Fruit fly (Drosophila melanogaster) whole organism, embryonic: ENCODE measurements around the gene CG43915.

Source experiments
- B-H1 ChIP-seq: fragments of 200-800 bp; sonication (Bioruptor generic); IDR thresholded peaks from 3 replicates; pipeline ENCODE4 v1.3.6; 2022; ENCODE audit warnings: missing biosample characterization, missing genetic modification characterization
- Bgb ChIP-seq: fragments of 200-800 bp; sonication (Bioruptor generic); IDR thresholded peaks from 2 replicates; pipeline ENCODE4 v1.3.6; 2022; ENCODE audit warnings: missing biosample characterization, missing genetic modification characterization; ENCODE audit not compliant: partially characterized antibody
- CG10321 ChIP-seq: fragments of 200-800 bp; sonication (Bioruptor generic); IDR thresholded peaks from 2 replicates; pipeline ENCODE4 v1.3.6; 2022; ENCODE audit warnings: missing biosample characterization, missing genetic modification characterization
- CG13775 ChIP-seq: fragments of 200-800 bp; sonication (Bioruptor generic); optimal IDR thresholded peaks from 3 replicates; lab custom pipeline; 2017; ENCODE audit warnings: missing biosample characterization, mild to moderate bottlenecking, missing genetic modification characterization
- CG15011 ChIP-seq: fragments of 200-800 bp; sonication (Bioruptor generic); optimal IDR thresholded peaks from 3 replicates; lab custom pipeline; 2018; ENCODE audit warnings: missing biosample characterization, mild to moderate bottlenecking, missing genetic modification characterization
- CG1529 ChIP-seq: fragments of 200-800 bp; sonication (Bioruptor generic); optimal IDR thresholded peaks from 3 replicates; lab custom pipeline; 2018; ENCODE audit warnings: missing biosample characterization, missing genetic modification characterization
- CG17328 ChIP-seq: fragments of 200-800 bp; sonication (Bioruptor generic); IDR thresholded peaks from 2 replicates; pipeline ENCODE4 v1.3.6; 2022; ENCODE audit warnings: missing biosample characterization, missing genetic modification characterization
- CG2199 ChIP-seq: fragments of 200-800 bp; sonication (Bioruptor generic); IDR thresholded peaks from 3 replicates; pipeline ENCODE4 v1.3.6; 2022; ENCODE audit warnings: missing biosample characterization, missing genetic modification characterization
- CG30431 ChIP-seq: fragments of 200-800 bp; sonication (Bioruptor generic); optimal IDR thresholded peaks from 2 replicates; lab custom pipeline; 2017; ENCODE audit warnings: missing biosample characterization, missing genetic modification characterization
- CG3065 ChIP-seq: fragments of 200-800 bp; sonication (Bioruptor generic); optimal IDR thresholded peaks from 2 replicates; lab custom pipeline; 2016; ENCODE audit warnings: missing biosample characterization, missing genetic modification characterization
- CG31224 ChIP-seq: fragments of 200-800 bp; sonication (Bioruptor generic); IDR thresholded peaks from 2 replicates; pipeline ENCODE4 v1.3.6; 2022; ENCODE audit warnings: missing biosample characterization, missing genetic modification characterization
- CG32532 ChIP-seq: fragments of 200-800 bp; sonication (Bioruptor generic); IDR thresholded peaks from 2 replicates; pipeline ENCODE4 v1.3.6; 2022; ENCODE audit warnings: missing biosample characterization, missing genetic modification characterization
- CG32767 ChIP-seq: fragments of 200-800 bp; sonication (Bioruptor generic); IDR thresholded peaks from 2 replicates; pipeline ENCODE4 v1.3.6; 2022; ENCODE audit warnings: missing biosample characterization, missing genetic modification characterization
- CG3407 ChIP-seq: fragments of 200-800 bp; sonication (Bioruptor generic); optimal IDR thresholded peaks from 2 replicates; lab custom pipeline; 2018; ENCODE audit warnings: missing biosample characterization, mild to moderate bottlenecking, missing genetic modification characterization
- CG34224 ChIP-seq: fragments of 200-800 bp; sonication (Bioruptor generic); IDR thresholded peaks from 3 replicates; pipeline ENCODE4 v1.3.6; 2022; ENCODE audit warnings: missing biosample characterization, missing genetic modification characterization; ENCODE audit not compliant: partially characterized antibody
- CG43689 ChIP-seq: fragments of 200-800 bp; sonication (Bioruptor generic); IDR thresholded peaks from 2 replicates; pipeline ENCODE4 v1.3.6; 2022; ENCODE audit warnings: missing biosample characterization, missing genetic modification characterization
- CG4424 ChIP-seq: fragments of 200-800 bp; sonication (Bioruptor generic); optimal IDR thresholded peaks from 3 replicates; lab custom pipeline; 2016; ENCODE audit warnings: missing biosample characterization, missing genetic modification characterization
- CG6854 ChIP-seq: fragments of 200-800 bp; sonication (Bioruptor generic); optimal IDR thresholded peaks from 3 replicates; lab custom pipeline; 2017; ENCODE audit warnings: missing biosample characterization, mild to moderate bottlenecking, missing genetic modification characterization
- CG8290 ChIP-seq, 3 experiments: fragments of 200-800 bp; sonication (Bioruptor generic); optimal IDR thresholded peaks; 2 replicates each; lab custom pipeline; 2016 to 2019; ENCODE audit warnings: missing biosample characterization in 3 of 3, missing genetic modification characterization in 3 of 3, mild to moderate bottlenecking in 2 of 3, moderate library complexity in 1 of 3
- Chrac-16 ChIP-seq: fragments of 200-800 bp; sonication (Bioruptor generic); optimal IDR thresholded peaks from 3 replicates; lab custom pipeline; 2016; ENCODE audit warnings: missing biosample characterization, missing genetic modification characterization
- CoRest ChIP-seq: fragments of 200-800 bp; sonication (Bioruptor generic); optimal IDR thresholded peaks from 3 replicates; lab custom pipeline; 2018; ENCODE audit warnings: missing biosample characterization, mild to moderate bottlenecking, missing genetic modification characterization, moderate library complexity
- Elba2 ChIP-seq: fragments of 200-800 bp; sonication (Bioruptor generic); optimal IDR thresholded peaks from 3 replicates; lab custom pipeline; 2016; ENCODE audit warnings: missing biosample characterization, missing genetic modification characterization
- Fer3 ChIP-seq: fragments of 200-800 bp; sonication (Bioruptor generic); optimal IDR thresholded peaks from 2 replicates; lab custom pipeline; 2018; ENCODE audit warnings: missing biosample characterization, mild to moderate bottlenecking, missing genetic modification characterization, moderate library complexity
- H15 ChIP-seq: fragments of 200-800 bp; sonication (Bioruptor generic); IDR thresholded peaks from 3 replicates; pipeline ENCODE4 v1.3.6; 2022; ENCODE audit warnings: missing biosample characterization, missing genetic modification characterization
- Hey ChIP-seq: fragments of 200-800 bp; sonication (Bioruptor generic); optimal IDR thresholded peaks from 3 replicates; lab custom pipeline; 2018; ENCODE audit warnings: missing biosample characterization, mild to moderate bottlenecking, missing genetic modification characterization
- MBD-R2 ChIP-seq: fragments of 200-800 bp; sonication (Bioruptor generic); IDR thresholded peaks from 2 replicates; pipeline ENCODE4 v1.3.6; 2022; ENCODE audit warnings: missing biosample characterization, missing genetic modification characterization
- Opbp ChIP-seq: fragments of 200-800 bp; sonication (Bioruptor generic); IDR thresholded peaks from 3 replicates; pipeline ENCODE4 v1.3.6; 2022; ENCODE audit warnings: missing biosample characterization, missing genetic modification characterization; ENCODE audit not compliant: partially characterized antibody
- Ptx1 ChIP-seq: fragments of 200-800 bp; sonication (Bioruptor generic); IDR thresholded peaks from 2 replicates; pipeline ENCODE4 v1.3.6; 2022; ENCODE audit warnings: missing biosample characterization, missing genetic modification characterization
- Spps ChIP-seq: fragments of 200-800 bp; sonication (Bioruptor generic); optimal IDR thresholded peaks from 2 replicates; lab custom pipeline; 2018; ENCODE audit warnings: missing biosample characterization, mild to moderate bottlenecking, missing genetic modification characterization
- Usf ChIP-seq: fragments of 200-800 bp; sonication (Bioruptor generic); optimal IDR thresholded peaks from 2 replicates; lab custom pipeline; 2017; ENCODE audit warnings: missing genotype, missing biosample characterization, missing genetic modification characterization
- Vsx1 ChIP-seq: fragments of 200-800 bp; sonication (Bioruptor generic); optimal IDR thresholded peaks from 2 replicates; lab custom pipeline; 2017; ENCODE audit warnings: missing biosample characterization, mild to moderate bottlenecking, missing genetic modification characterization, missing genetic modification reagents
- abd-A ChIP-seq: fragments of 200-800 bp; sonication (Bioruptor generic); optimal IDR thresholded peaks from 3 replicates; lab custom pipeline; 2019; ENCODE audit warnings: missing biosample characterization, mild to moderate bottlenecking, missing genetic modification characterization, moderate library complexity
- bowl ChIP-seq: fragments of 200-800 bp; sonication (Bioruptor generic); IDR thresholded peaks from 2 replicates; pipeline ENCODE4 v1.3.6; 2022; ENCODE audit warnings: missing biosample characterization, missing genetic modification characterization
- crol ChIP-seq: fragments of 200-800 bp; sonication (Bioruptor generic); IDR thresholded peaks from 2 replicates; pipeline ENCODE4 v1.3.6; 2022; ENCODE audit warnings: missing biosample characterization, missing genetic modification characterization
- danr ChIP-seq: fragments of 200-800 bp; sonication (Bioruptor generic); IDR thresholded peaks from 2 replicates; pipeline ENCODE4 v1.3.6; 2022; ENCODE audit warnings: missing biosample characterization, missing genetic modification characterization
- dpn ChIP-seq, 2 experiments: fragments of 200-800 bp; sonication (Bioruptor generic); optimal IDR thresholded peaks; 3 replicates each; lab custom pipeline; 2016; ENCODE audit warnings: missing biosample characterization in 2 of 2, missing genetic modification characterization in 2 of 2
- dysf ChIP-seq: fragments of 200-800 bp; sonication (Bioruptor generic); IDR thresholded peaks from 3 replicates; pipeline ENCODE4 v1.3.6; 2022; ENCODE audit warnings: missing biosample characterization, missing genetic modification characterization
- ems ChIP-seq: fragments of 200-800 bp; sonication (Bioruptor generic); optimal IDR thresholded peaks from 3 replicates; lab custom pipeline; 2016; ENCODE audit warnings: missing biosample characterization, missing genetic modification characterization
- esg ChIP-seq: fragments of 200-800 bp; sonication (Bioruptor generic); conservative IDR thresholded peaks from 2 replicates; pipeline ENCODE4 v1.3.6; 2022; ENCODE audit warnings: missing biosample characterization, missing genetic modification characterization
- eyg ChIP-seq: fragments of 200-800 bp; sonication (Bioruptor generic); optimal IDR thresholded peaks from 3 replicates; lab custom pipeline; 2016; ENCODE audit warnings: missing biosample characterization, missing genetic modification characterization
- gfzf ChIP-seq: fragments of 200-800 bp; sonication (Bioruptor generic); optimal IDR thresholded peaks from 2 replicates; lab custom pipeline; 2016; ENCODE audit warnings: missing biosample characterization, mild to moderate bottlenecking, missing genetic modification characterization, moderate library complexity
- hbn ChIP-seq: fragments of 200-800 bp; sonication (Bioruptor generic); IDR thresholded peaks from 2 replicates; pipeline ENCODE4 v1.3.6; 2022; ENCODE audit warnings: missing biosample characterization, missing genetic modification characterization; ENCODE audit not compliant: partially characterized antibody
- odd ChIP-seq: fragments of 200-800 bp; sonication (Bioruptor generic); optimal IDR thresholded peaks from 2 replicates; lab custom pipeline; 2017; ENCODE audit warnings: missing biosample characterization, mild to moderate bottlenecking, missing genetic modification characterization
- peb ChIP-seq: fragments of 200-800 bp; sonication (Bioruptor generic); IDR thresholded peaks from 2 replicates; pipeline ENCODE4 v1.3.6; 2022; ENCODE audit warnings: missing biosample characterization, missing genetic modification characterization
- schlank ChIP-seq: fragments of 200-800 bp; sonication (Bioruptor generic); optimal IDR thresholded peaks from 2 replicates; lab custom pipeline; 2018; ENCODE audit warnings: missing biosample characterization, mild to moderate bottlenecking, missing genetic modification characterization
- scrt ChIP-seq: fragments of 200-800 bp; sonication (Bioruptor generic); optimal IDR thresholded peaks from 2 replicates; lab custom pipeline; 2018; ENCODE audit warnings: missing biosample characterization, mild to moderate bottlenecking, missing genetic modification characterization, moderate library complexity
- shn ChIP-seq: fragments of 200-800 bp; sonication (Bioruptor generic); optimal IDR thresholded peaks from 3 replicates; lab custom pipeline; 2016; ENCODE audit warnings: missing biosample characterization, missing genetic modification characterization
- sim ChIP-seq: fragments of 200-800 bp; sonication (Bioruptor generic); IDR thresholded peaks from 2 replicates; pipeline ENCODE4 v1.3.6; 2022; ENCODE audit warnings: missing biosample characterization, missing genetic modification characterization
- unc-4 ChIP-seq: fragments of 200-800 bp; sonication (Bioruptor generic); IDR thresholded peaks from 2 replicates; pipeline ENCODE4 v1.3.6; 2022; ENCODE audit warnings: missing biosample characterization, missing genetic modification characterization; ENCODE audit not compliant: partially characterized antibody
- zen2 ChIP-seq: fragments of 200-800 bp; sonication (Bioruptor generic); IDR thresholded peaks from 3 replicates; pipeline ENCODE4 v1.3.6; 2022; ENCODE audit warnings: missing biosample characterization, missing genetic modification characterization; ENCODE audit not compliant: partially characterized antibody
- zf30C ChIP-seq: fragments of 200-800 bp; sonication (Bioruptor generic); optimal IDR thresholded peaks from 3 replicates; lab custom pipeline; 2018; ENCODE audit warnings: missing biosample characterization, mild to moderate bottlenecking, missing genetic modification characterization

The CG43915 gene

dm6 chr3L:3932742-3933289 lies 39.9 kb upstream of the CG43915 start (continued):
- TF ChIP-seq H15 (GFP tag; lab: Robert Waterston, UW) (no peak), dysf (peak; percentile 28; the same call in 1 of the 3 replicates), CG10321 (GFP tag; lab: Robert Waterston, UW) (no peak), Bgb (GFP tag; lab: Robert Waterston, UW) (no peak), CG4424 (GFP tag; lab: Kevin White, UChicago) (no peak), eyg (GFP tag; lab: Kevin White, UChicago) (no peak), B-H1 (no peak), CoRest (tag; lab: Kevin White, UChicago) (peak; percentile 13), hbn (GFP tag; lab: Robert Waterston, UW) (no peak), CG6854 (GFP tag; lab: Kevin White, UChicago) (peak; percentile 41), zen2 (GFP tag; lab: Robert Waterston, UW) (no peak), abd-A (tag; lab: Kevin White, UChicago) (no peak), dpn (GFP tag; optimal IDR thresholded peaks at IDR 0.05; lab: Kevin White, UChicago) (no peak), unc-4 (GFP tag; lab: Robert Waterston, UW) (no peak), Chrac-16 (GFP tag; lab: Kevin White, UChicago) (no peak), danr (GFP tag; lab: Robert Waterston, UW) (no peak), CG32767 (GFP tag; lab: Robert Waterston, UW) (no peak), Opbp (no peak), MBD-R2 (no peak), bowl (GFP tag; lab: Robert Waterston, UW) (no peak), Elba2 (GFP tag; lab: Kevin White, UChicago) (no peak), gfzf (no peak), shn (no peak), Hey (no peak), Fer3 (tag; lab: Kevin White, UChicago) (peak; percentile 71), odd (GFP tag; lab: Kevin White, UChicago) (peak; percentile 23), Usf (GFP tag; lab: Kevin White, UChicago) (no peak), CG13775 (GFP tag; lab: Kevin White, UChicago) (no peak), CG34224 (GFP tag; lab: Robert Waterston, UW) (no peak), CG1529 (GFP tag; lab: Kevin White, UChicago) (no peak), CG15011 (GFP tag; lab: Kevin White, UChicago) (peak; percentile 25), CG32532 (GFP tag; lab: Robert Waterston, UW) (no peak), peb (GFP tag; lab: Robert Waterston, UW) (no peak), zf30C (GFP tag; lab: Kevin White, UChicago) (no peak), CG3407 (no peak), CG2199 (GFP tag; lab: Robert Waterston, UW) (no peak), scrt (GFP tag; lab: Kevin White, UChicago) (peak; percentile 43), CG30431 (GFP tag; lab: Kevin White, UChicago) (no peak), Spps (tag; lab: Kevin White, UChicago) (no peak), CG17328 (GFP tag; lab: Robert Waterston, UW) (no peak), schlank (tag; lab: Kevin White, UChicago) (peak; percentile 67), CG8290 (GFP tag; optimal IDR thresholded peaks at IDR 0.05; lab: Kevin White, UChicago) (no peak), CG8290 (tag; optimal IDR thresholded peaks at IDR 0.05; lab: Kevin White, UChicago) (peak in 1 of 2 experiments; percentile 81), sim (no peak), CG31224 (GFP tag; lab: Robert Waterston, UW) (no peak), CG3065 (GFP tag; lab: Kevin White, UChicago) (no peak), Ptx1 (no peak), CG43689 (no peak), crol (no peak), Vsx1 (GFP tag; lab: Kevin White, UChicago) (peak; percentile 17), esg (GFP tag; lab: Robert Waterston, UW) (no peak), ems (GFP tag; lab: Kevin White, UChicago) (no peak)
